Worm (Caenorhabditis elegans) whole organism, young adult: ENCODE data around the gene C33D9.3.

ENCODE experiments used
- B0035.1 ChIP-seq: sonication (generic microtip); optimal IDR thresholded peaks from 2 replicates; lab custom pipeline; 2016; ENCODE audit warnings: missing genetic modification characterization, mild to moderate bottlenecking, missing compliant biosample characterization, missing genotype, missing genetic modification reagents
- C17E4.6 ChIP-seq: fragments of 200-800 bp; sonication (Bioruptor generic); IDR thresholded peaks from 2 replicates; pipeline ENCODE4 v1.3.6; 2022; ENCODE audit warnings: missing genetic modification reagents, missing genetic modification characterization, missing compliant biosample characterization
- D2030.7 ChIP-seq: fragments of 200-800 bp; sonication (Bioruptor generic); IDR thresholded peaks from 2 replicates; pipeline ENCODE4 v1.3.6; 2022; ENCODE audit warnings: missing genetic modification reagents, missing genetic modification characterization, missing compliant biosample characterization
- F10E7.11 ChIP-seq: sonication (generic microtip); optimal IDR thresholded peaks from 2 replicates; lab custom pipeline; 2017; ENCODE audit warnings: mild to moderate bottlenecking, missing genetic modification characterization, moderate library complexity, missing compliant biosample characterization
- F22D6.2 ChIP-seq: sonication (generic microtip); optimal IDR thresholded peaks from 2 replicates; lab custom pipeline; 2016; ENCODE audit warnings: mild to moderate bottlenecking, missing genetic modification characterization, missing compliant biosample characterization
- F49E8.2 ChIP-seq: sonication (generic microtip); optimal IDR thresholded peaks from 3 replicates; lab custom pipeline; 2017; ENCODE audit warnings: missing genetic modification characterization, mild to moderate bottlenecking, missing compliant biosample characterization, antibody characterized with exemption, moderate library complexity; ENCODE audit not compliant: insufficient read depth
- F52B5.7 ChIP-seq: sonication (generic microtip); optimal IDR thresholded peaks from 2 replicates; lab custom pipeline; 2016; ENCODE audit warnings: mild to moderate bottlenecking, missing genetic modification characterization, missing compliant biosample characterization
- Y53F4B.3 ChIP-seq: fragments of 200-800 bp; sonication (Bioruptor generic); IDR thresholded peaks from 2 replicates; pipeline ENCODE4 v1.3.6; 2022; ENCODE audit warnings: missing genetic modification reagents, missing genetic modification characterization, missing compliant biosample characterization
- Y53G8AR.9 ChIP-seq: fragments of 200-800 bp; sonication (Bioruptor generic); conservative IDR thresholded peaks from 2 replicates; pipeline ENCODE4 v1.3.6; 2022; ENCODE audit warnings: missing genetic modification reagents, missing genetic modification characterization, missing compliant biosample characterization
- Y79H2A.3 ChIP-seq: fragments of 200-800 bp; sonication (Bioruptor generic); conservative IDR thresholded peaks from 2 replicates; pipeline ENCODE4 v1.3.6; 2022; ENCODE audit warnings: missing genetic modification reagents, missing genetic modification characterization, missing compliant biosample characterization
- ZK185.1 ChIP-seq: sonication (generic microtip); optimal IDR thresholded peaks from 2 replicates; lab custom pipeline; 2016; ENCODE audit warnings: mild to moderate bottlenecking, missing genetic modification characterization, missing compliant biosample characterization; ENCODE audit not compliant: poor library complexity, severe bottlenecking
- ama-1 ChIP-seq, 3 experiments: fragments of 150-350 bp in 1 of 3; sonication (generic microtip) in 2 of 3; optimal IDR thresholded peaks; 2 replicates each; lab custom pipeline; 2014 to 2018; ENCODE audit warnings: missing biosample characterization in 2 of 3, missing genetic modification characterization in 2 of 3, missing genetic modification reagents in 2 of 3
- aptf-3 ChIP-seq: fragments of 200-800 bp; sonication (Bioruptor generic); IDR thresholded peaks from 2 replicates; pipeline ENCODE4 v1.3.6; 2022; ENCODE audit warnings: missing genetic modification characterization, missing compliant biosample characterization
- ceh-100 ChIP-seq: fragments of 200-800 bp; sonication (Bioruptor generic); IDR thresholded peaks from 2 replicates; pipeline ENCODE4 v1.3.6; 2022; ENCODE audit warnings: missing genetic modification reagents, missing genetic modification characterization, missing compliant biosample characterization
- die-1 ChIP-seq: sonication (generic microtip); optimal IDR thresholded peaks from 2 replicates; lab custom pipeline; 2016; ENCODE audit warnings: missing genotype, mild to moderate bottlenecking, missing genetic modification characterization, missing compliant biosample characterization
- efl-1 ChIP-seq: fragments of 150-350 bp; optimal IDR thresholded peaks from 2 replicates; lab custom pipeline; 2014; ENCODE audit warnings: missing biosample characterization, missing genetic modification reagents, missing genetic modification characterization
- egl-18 ChIP-seq: fragments of 200-800 bp; sonication (Bioruptor generic); IDR thresholded peaks from 2 replicates; pipeline ENCODE4 v1.3.6; 2022; ENCODE audit warnings: missing genetic modification reagents, missing genetic modification characterization, missing compliant biosample characterization
- egl-44 ChIP-seq: fragments of 200-800 bp; sonication (Bioruptor generic); IDR thresholded peaks from 2 replicates; pipeline ENCODE4 v1.3.6; 2022; ENCODE audit warnings: missing genetic modification reagents, missing genetic modification characterization, missing compliant biosample characterization
- egrh-3 ChIP-seq: fragments of 200-800 bp; sonication (Bioruptor generic); IDR thresholded peaks from 2 replicates; pipeline ENCODE4 v1.3.6; 2022; ENCODE audit warnings: missing genetic modification reagents, missing genetic modification characterization, missing compliant biosample characterization
- gei-17 ChIP-seq: fragments of 200-800 bp; sonication (Bioruptor generic); optimal IDR thresholded peaks from 2 replicates; lab custom pipeline; 2018; ENCODE audit warnings: mild to moderate bottlenecking, missing genetic modification characterization, missing compliant biosample characterization
- hrde-1 ChIP-seq: sonication (generic microtip); optimal IDR thresholded peaks from 2 replicates; lab custom pipeline; 2016; ENCODE audit warnings: missing genetic modification characterization, mild to moderate bottlenecking, missing compliant biosample characterization, moderate library complexity, missing genotype, missing genetic modification reagents, borderline replicate concordance
- lin-35 ChIP-seq, 3 experiments: fragments of 150-350 bp in 2 of 3; sonication (generic microtip) in 1 of 3; optimal IDR thresholded peaks; 2 replicates each; lab custom pipeline; 2014 to 2018; ENCODE audit warnings: missing biosample characterization in 3 of 3, missing genetic modification characterization in 3 of 3, missing genetic modification reagents in 3 of 3
- lsl-1 ChIP-seq: fragments of 200-800 bp; sonication (Bioruptor generic); optimal IDR thresholded peaks from 2 replicates; lab custom pipeline; 2018; ENCODE audit warnings: mild to moderate bottlenecking, missing genetic modification characterization, moderate library complexity, missing compliant biosample characterization
- madf-3 ChIP-seq: fragments of 200-800 bp; sonication (Bioruptor generic); IDR thresholded peaks from 2 replicates; pipeline ENCODE4 v1.3.6; 2022; ENCODE audit warnings: missing genetic modification reagents, missing genetic modification characterization, missing compliant biosample characterization
- mcd-1 ChIP-seq: fragments of 200-800 bp; sonication (Bioruptor generic); IDR thresholded peaks from 2 replicates; pipeline ENCODE4 v1.3.6; 2022; ENCODE audit warnings: missing genetic modification reagents, missing genetic modification characterization, missing compliant biosample characterization
- mxl-1 ChIP-seq: sonication (generic microtip); optimal IDR thresholded peaks from 2 replicates; lab custom pipeline; 2016; ENCODE audit warnings: missing genetic modification characterization, missing compliant biosample characterization
- nfya-1 ChIP-seq: sonication (generic microtip); optimal IDR thresholded peaks from 2 replicates; lab custom pipeline; 2017; ENCODE audit warnings: antibody characterized with exemption, missing compliant biosample characterization, missing genetic modification characterization, borderline replicate concordance; ENCODE audit not compliant: insufficient read depth
- nhr-80 ChIP-seq: sonication (generic microtip); optimal IDR thresholded peaks from 2 replicates; lab custom pipeline; 2016; ENCODE audit warnings: missing genetic modification characterization, missing compliant biosample characterization
- repo-1 ChIP-seq: sonication (generic microtip); optimal IDR thresholded peaks from 2 replicates; lab custom pipeline; 2017; ENCODE audit warnings: mild to moderate bottlenecking, missing genetic modification characterization, missing compliant biosample characterization
- sdz-38 ChIP-seq: sonication (generic microtip); optimal IDR thresholded peaks from 2 replicates; lab custom pipeline; 2016; ENCODE audit warnings: missing genotype, missing genetic modification characterization, missing compliant biosample characterization
- snpc-1.3 ChIP-seq: sonication (generic microtip); optimal IDR thresholded peaks from 2 replicates; lab custom pipeline; 2017; ENCODE audit warnings: missing genetic modification characterization, mild to moderate bottlenecking, missing compliant biosample characterization, antibody characterized with exemption, moderate library complexity, missing genotype, missing genetic modification reagents; ENCODE audit not compliant: insufficient read depth
- sptf-2 ChIP-seq: fragments of 200-800 bp; sonication (Bioruptor generic); optimal IDR thresholded peaks from 2 replicates; lab custom pipeline; 2018; ENCODE audit warnings: mild to moderate bottlenecking, missing genetic modification characterization, missing compliant biosample characterization
- tbx-9 ChIP-seq: sonication (generic microtip); optimal IDR thresholded peaks from 2 replicates; lab custom pipeline; 2016; ENCODE audit warnings: borderline replicate concordance, missing genetic modification characterization, inconsistent platforms, missing compliant biosample characterization
- ztf-25 ChIP-seq: fragments of 200-800 bp; sonication (Bioruptor generic); IDR thresholded peaks from 2 replicates; pipeline ENCODE4 v1.3.6; 2022; ENCODE audit warnings: missing genetic modification reagents, missing genetic modification characterization, missing compliant biosample characterization
- ztf-6 ChIP-seq: fragments of 200-800 bp; sonication (Bioruptor generic); IDR thresholded peaks from 2 replicates; pipeline ENCODE4 v1.3.6; 2022; ENCODE audit warnings: missing genetic modification reagents, missing genetic modification characterization, missing compliant biosample characterization

C33D9.3 gene

DNA sequence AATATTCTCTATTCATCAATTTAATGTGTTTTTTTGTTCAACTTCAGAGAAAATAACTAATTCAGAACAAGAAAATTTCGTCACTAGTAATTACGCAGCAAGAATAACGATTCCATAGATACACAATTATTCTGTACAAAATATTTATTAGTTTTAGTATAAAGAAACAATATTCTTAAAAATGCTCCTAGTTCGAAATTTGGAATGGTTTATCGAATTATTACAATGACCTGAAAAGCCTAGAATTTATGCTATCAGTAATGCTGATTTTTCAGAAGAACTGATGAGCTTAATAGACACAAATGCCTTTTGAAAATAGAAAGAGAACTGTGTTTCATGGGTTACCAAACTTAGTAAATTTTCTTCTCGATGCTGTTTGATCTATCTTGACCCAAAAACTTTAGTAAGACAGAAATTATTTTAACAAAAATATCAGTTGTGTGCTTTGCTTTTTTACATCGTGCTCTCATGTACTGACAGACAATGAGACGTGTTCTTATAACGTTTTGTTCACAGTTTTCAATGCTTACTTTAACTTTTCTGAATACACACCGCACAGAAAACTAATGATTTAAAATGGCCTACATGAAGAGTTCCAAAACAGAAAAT, 33.4 kb upstream of the C33D9.3 start:
- TF ChIP-seq sptf-2 = no peak
- TF ChIP-seq ama-1 (optimal IDR thresholded peaks at IDR 0.05; lab: Kevin White, UChicago) = peak; percentile 32
- TF ChIP-seq ama-1 (GFP tag; optimal IDR thresholded peaks at IDR 0.05; lab: Kevin White, UChicago) = no peak
- no peak for TF ChIP-seq ceh-100 (GFP tag; lab: Robert Waterston, UW)
- no peak for TF ChIP-seq ztf-25 (GFP tag; lab: Robert Waterston, UW)
- TF ChIP-seq die-1 (tag; lab: Kevin White, UChicago) = no peak
- TF ChIP-seq snpc-1.3 = no peak

DNA sequence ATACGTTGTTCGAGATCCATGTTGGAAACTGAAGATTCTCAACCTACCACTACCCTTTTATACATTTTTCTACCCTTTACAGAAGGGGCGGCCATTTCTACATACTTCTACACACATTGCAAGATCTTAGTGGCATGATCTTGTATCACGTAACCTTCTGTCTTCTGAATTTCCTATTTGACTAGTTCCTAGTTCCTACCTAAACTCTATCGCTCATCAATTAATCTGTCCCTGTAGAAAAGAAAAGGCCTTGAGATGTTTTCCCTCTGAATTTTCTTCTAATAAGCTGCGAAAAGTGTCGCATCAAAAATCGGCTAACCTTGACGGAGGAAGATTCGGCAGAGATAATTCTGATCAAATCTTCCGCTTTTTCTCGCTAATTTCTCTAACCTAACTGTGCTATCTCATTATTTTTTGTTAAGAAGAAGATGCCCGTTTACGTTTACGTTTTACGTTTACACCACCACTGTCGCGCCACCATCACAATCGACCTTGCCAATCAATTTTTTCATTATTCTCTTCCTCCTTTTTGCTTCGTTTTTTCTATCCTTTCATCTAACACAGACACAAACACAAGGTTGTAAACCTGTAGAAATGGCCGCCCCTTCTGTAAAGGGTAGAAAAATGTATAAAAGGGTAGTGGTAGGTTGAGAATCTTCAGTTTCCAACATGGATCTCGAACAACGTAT, 31.6 kb upstream of the C33D9.3 start, which contains the start of the genes col-117 and col-3:
Gene col-117, minus strand, starts transcription at position 51 of the 689 bp plus-strand sequence.
Gene col-3, plus strand, starts transcription at position 639 of the 689 bp plus-strand sequence.
- no peak for TF ChIP-seq ztf-6
- no peak for TF ChIP-seq B0035.1 (tag; lab: Kevin White, UChicago)
- no peak for TF ChIP-seq tbx-9
- TF ChIP-seq efl-1 (GFP tag; lab: Kevin White, UChicago) = no peak
- no peak for TF ChIP-seq mcd-1
- no peak for TF ChIP-seq ama-1 (optimal IDR thresholded peaks at IDR 0.05; lab: Kevin White, UChicago)
- TF ChIP-seq ama-1 (GFP tag; optimal IDR thresholded peaks at IDR 0.05; lab: Kevin White, UChicago) = no peak
- no peak for TF ChIP-seq Y79H2A.3
- no peak for TF ChIP-seq gei-17 (GFP tag; lab: Kevin White, UChicago)
- TF ChIP-seq F49E8.2 (tag; lab: Kevin White, UChicago) = no peak
- TF ChIP-seq sdz-38 = no peak
- no peak for TF ChIP-seq hrde-1 (tag; lab: Kevin White, UChicago)
- TF ChIP-seq F52B5.7 = no peak
- TF ChIP-seq C17E4.6 = no peak
- TF ChIP-seq egl-18 (GFP tag; lab: Robert Waterston, UW) = no peak
- TF ChIP-seq Y53G8AR.9 = no peak
- TF ChIP-seq F22D6.2 (tag; lab: Kevin White, UChicago) = no peak
- TF ChIP-seq, all 124 proteins: peak for 0

DNA sequence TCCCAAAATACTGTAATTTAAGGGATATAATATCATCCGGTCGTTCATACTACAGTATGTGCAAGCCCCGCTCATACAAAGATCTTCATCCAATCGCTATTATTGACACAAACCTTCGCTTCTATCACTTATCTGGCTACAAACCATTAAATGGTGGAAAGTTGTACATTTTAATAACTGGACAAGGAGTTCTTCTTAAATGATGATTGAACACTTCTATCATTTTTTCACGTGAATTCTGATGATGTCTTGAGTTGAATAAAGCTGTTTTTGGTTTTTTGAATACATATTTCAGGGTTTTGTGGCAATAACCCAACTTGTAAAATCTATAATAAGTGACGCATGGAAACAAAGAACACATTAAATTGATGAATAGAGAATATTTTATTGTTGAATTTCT, 29.9 kb upstream of the C33D9.3 start:
- TF ChIP-seq lsl-1 (GFP tag; lab: Kevin White, UChicago) (no peak), aptf-3 (GFP tag; lab: Robert Waterston, UW) (no peak), F10E7.11 (tag; lab: Kevin White, UChicago) (no peak), repo-1 (tag; lab: Kevin White, UChicago) (no peak), ZK185.1 (tag; lab: Kevin White, UChicago) (no peak), tbx-9 (no peak), Y53F4B.3 (GFP tag; lab: Robert Waterston, UW) (no peak), nhr-80 (tag; lab: Kevin White, UChicago) (no peak), madf-3 (GFP tag; lab: Robert Waterston, UW) (no peak), mxl-1 (no peak), D2030.7 (no peak), egl-44 (no peak), egrh-3 (GFP tag; lab: Robert Waterston, UW) (no peak), nfya-1 (tag; lab: Kevin White, UChicago) (no peak), lin-35 (GFP tag; optimal IDR thresholded peaks at IDR 0.05; lab: Kevin White, UChicago) (no peak), ama-1 (optimal IDR thresholded peaks at IDR 0.05; lab: Kevin White, UChicago) (no peak), ama-1 (GFP tag; optimal IDR thresholded peaks at IDR 0.05; lab: Kevin White, UChicago) (no peak)
